Worm (Caenorhabditis elegans) whole organism, L4/young adult: ENCODE measurements around the gene clec-50.

Experiments used
- W03F9.2 ChIP-seq: fragments of 150-350 bp; optimal IDR thresholded peaks from 2 replicates; lab custom pipeline; 2014; ENCODE audit warnings: missing biosample characterization, missing genetic modification characterization
- dao-5 ChIP-seq: sonication (generic microtip); optimal IDR thresholded peaks from 2 replicates; lab custom pipeline; 2016; ENCODE audit warnings: missing genotype, missing genetic modification characterization, moderate library complexity, missing compliant biosample characterization
- him-1 ChIP-seq: sonication (generic microtip); optimal IDR thresholded peaks from 2 replicates; lab custom pipeline; 2016; ENCODE audit warnings: missing genotype, missing genetic modification reagents, missing genetic modification characterization, missing compliant biosample characterization

Gene clec-50

DNA sequence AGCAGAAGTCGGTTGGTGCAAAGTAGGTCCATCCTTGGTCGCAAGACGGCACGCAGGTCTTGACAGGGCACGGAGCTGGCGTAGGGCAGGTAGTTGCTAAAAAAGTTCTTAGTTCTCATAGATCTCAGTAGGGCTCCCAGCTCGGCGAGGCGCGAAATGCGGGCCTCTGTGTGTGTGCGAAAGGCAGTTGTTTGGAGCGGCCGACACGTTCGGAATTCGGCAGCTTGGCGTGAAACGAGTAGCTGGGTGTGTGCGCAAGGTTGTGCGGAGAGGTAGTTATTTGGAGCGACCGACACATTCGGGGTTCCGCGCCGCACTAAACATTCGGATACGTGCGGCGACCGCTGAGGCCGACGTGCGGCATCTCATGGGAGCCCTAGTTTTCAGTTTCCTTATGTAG lies 2.3 kb downstream of the clec-50 start:
- TF ChIP-seq W03F9.2 (tag; lab: Kevin White, UChicago) = no peak
- no peak for TF ChIP-seq him-1
- TF ChIP-seq dao-5 = no peak

DNA sequence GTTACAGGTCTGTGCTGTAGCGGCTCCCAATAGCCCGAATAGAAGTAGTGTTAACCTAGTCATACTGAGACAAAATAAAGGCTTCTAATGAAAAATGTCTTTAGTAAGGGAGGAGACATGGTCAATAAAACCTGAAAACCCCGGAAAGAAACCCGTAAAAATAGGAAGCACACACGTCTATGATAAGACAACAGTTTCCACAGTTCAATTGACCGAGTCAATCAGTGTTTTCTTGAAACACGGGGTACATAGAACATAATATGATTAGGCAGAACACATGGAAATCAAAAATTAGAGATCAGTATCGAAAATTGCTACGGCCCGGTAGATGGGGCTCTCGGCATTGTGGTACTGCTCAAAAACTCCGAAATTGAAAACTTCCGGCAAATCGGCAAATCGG lies 4.0 kb downstream of the clec-50 start, which contains the start of gene clec-49:
clec-49 (minus strand) TSS at position 103 of the 400 bp plus-strand sequence.
- TF ChIP-seq dao-5 (no peak), W03F9.2 (tag; lab: Kevin White, UChicago) (no peak), him-1 (no peak)

DNA sequence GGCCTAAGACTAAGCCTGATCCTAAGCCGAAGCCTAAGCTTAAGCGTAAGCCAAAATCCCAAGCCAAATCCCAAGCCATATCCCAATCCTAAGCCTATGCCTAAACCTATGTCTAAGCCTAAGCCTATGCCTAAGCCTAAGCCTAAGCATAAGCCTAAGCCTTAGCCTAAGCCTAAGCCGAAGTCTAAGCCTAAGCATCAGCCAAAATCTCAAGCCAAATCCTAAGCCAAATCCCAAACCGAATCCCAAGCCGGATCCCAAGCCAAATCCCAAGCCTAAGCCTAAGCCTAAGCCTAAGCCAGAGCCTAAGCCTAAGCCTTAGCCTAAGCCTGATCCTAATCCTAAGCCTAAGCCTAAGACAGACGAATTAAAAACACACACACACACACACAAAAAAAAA lies 8.0 kb downstream of the clec-50 start:
- no peak for TF ChIP-seq W03F9.2 (tag; lab: Kevin White, UChicago)
- no peak for TF ChIP-seq dao-5
- no peak for TF ChIP-seq him-1

DNA sequence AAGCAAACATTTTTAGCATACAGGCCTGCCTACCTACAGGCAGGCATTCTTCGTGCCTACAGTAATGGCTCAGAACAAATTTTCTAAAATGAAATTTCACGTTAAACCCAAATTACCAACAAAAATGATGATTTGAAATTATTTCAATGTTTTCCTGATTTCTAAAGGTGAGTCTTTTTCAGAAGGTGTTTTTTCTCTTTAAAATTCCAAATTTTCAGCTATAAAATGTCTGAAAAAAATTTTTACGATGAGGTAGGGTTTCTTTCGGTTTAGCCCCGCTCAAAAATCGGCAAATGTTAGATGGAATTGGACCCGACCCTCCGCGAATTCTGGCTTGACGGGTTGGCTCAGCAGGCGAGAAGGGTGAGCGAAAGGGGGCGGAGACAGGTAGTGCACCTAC lies 9.3 kb downstream of the clec-50 start, which contains the start of gene W04E12.5:
W04E12.5 (plus strand) TSS at position 301 of the 400 bp plus-strand sequence.
- no peak for TF ChIP-seq him-1
- TF ChIP-seq W03F9.2 (tag; lab: Kevin White, UChicago) = no peak
- no peak for TF ChIP-seq dao-5

DNA sequence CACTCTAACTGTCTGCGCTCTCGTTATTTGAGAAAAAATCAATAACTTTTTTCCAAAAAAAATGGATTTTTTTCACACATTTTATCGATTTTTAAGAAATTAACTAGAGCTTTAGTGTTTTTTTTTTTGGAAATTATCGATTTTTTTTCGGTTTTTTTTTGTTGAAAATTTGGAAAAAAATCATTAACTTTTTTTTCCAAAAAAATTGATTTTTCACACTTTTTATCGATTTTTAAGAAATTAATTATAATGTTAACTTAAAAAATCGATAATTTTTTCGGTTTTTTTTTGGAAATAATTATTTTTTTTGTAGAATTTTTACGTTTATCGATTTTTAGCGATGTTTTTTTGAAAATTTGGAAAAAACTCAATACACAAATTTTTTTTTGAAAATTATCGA lies 11.0 kb downstream of the clec-50 start:
- TF ChIP-seq dao-5 (no peak), him-1 (no peak), W03F9.2 (tag; lab: Kevin White, UChicago) (no peak)

DNA sequence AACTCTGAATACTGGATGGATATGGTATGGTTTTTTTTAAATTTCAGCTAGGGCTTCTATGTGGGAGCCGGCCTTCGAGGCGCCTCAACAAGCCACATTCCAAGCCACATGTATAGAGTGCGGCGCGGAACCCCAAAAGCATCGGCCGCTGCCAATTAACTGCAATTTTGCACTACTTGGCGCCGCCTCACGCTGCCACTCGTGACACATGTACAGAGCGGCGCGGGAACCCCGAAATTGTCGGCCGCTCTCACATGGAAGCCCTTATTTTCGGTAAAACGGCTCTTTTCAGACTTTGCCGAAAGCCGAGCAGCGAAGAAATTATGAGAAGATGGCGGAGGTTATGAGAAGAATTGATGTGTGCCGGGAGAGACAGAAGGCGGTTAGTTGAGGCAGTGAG lies 11.4 kb downstream of the clec-50 start:
- TF ChIP-seq him-1 = no peak
- no peak for TF ChIP-seq dao-5
- TF ChIP-seq W03F9.2 (tag; lab: Kevin White, UChicago) = no peak

DNA sequence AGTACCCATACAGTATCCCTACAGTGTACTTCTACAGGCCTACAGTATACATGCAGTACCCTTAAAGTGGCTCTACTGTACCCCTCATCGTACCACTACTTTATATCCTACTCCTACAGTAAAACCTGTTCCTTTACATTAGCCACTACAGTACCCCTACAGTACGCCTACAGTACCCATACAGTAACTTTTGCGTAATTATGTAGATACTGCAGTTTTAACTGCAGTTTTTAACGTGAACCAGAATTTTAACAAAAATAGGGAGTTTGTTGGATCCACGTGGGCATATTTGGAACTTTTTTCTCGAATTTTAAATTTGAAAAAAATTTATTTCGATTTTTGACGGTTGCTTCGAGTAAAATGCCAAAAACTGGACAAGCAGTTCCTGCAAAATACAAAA lies 11.9 kb downstream of the clec-50 start, which contains the start of gene W04E12.4:
W04E12.4 (plus strand) TSS at position 301 of the 400 bp plus-strand sequence.
- no peak for TF ChIP-seq dao-5
- TF ChIP-seq him-1 = no peak
- no peak for TF ChIP-seq W03F9.2 (tag; lab: Kevin White, UChicago)

DNA sequence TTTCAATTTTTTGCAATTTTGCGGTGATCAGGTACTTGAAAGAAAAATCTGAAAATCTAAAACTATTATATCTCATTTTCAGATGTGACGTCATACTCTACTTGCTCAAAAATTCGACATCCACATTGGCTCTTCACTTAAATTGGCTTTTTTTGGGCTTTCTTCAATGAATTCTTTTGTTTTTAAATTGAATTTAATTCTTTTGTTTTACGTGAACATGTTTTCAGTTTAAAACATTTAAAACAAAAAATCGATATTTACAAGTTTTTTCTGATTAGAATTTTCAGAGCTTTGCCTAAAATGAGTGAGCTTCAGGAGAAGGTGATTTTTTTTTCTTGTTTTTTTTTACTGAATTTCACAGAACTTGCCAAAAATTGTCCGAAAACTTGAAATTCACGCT lies 13.5 kb downstream of the clec-50 start, which contains the start of gene W04E12.3:
W04E12.3 (plus strand) TSS at position 301 of the 400 bp plus-strand sequence.
- TF ChIP-seq dao-5 (no peak), W03F9.2 (tag; lab: Kevin White, UChicago) (no peak), him-1 (no peak)

DNA sequence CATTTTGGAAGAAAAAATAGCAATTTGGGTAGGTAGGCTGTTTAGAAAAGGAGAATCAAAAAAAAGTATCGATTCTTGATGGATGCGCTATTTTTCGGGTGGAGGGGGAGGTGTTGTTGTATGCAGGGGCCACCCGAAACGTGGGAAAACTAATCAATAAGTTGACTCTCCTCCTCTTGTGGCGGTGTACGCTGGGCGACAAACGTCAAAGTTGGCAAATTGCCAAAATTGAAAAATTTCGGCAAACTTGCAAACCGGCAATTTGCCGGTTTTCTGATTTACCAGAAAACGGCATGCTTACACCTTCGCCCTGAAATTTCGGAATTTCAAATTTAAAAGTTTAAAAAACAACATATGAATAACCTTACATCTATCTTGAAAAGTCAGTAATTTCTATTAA lies 14.1 kb downstream of the clec-50 start, which contains the start of gene W04E12.2:
W04E12.2 (minus strand) TSS at position 101 of the 400 bp plus-strand sequence.
- TF ChIP-seq him-1 (no peak), W03F9.2 (tag; lab: Kevin White, UChicago) (no peak), dao-5 (no peak)

DNA sequence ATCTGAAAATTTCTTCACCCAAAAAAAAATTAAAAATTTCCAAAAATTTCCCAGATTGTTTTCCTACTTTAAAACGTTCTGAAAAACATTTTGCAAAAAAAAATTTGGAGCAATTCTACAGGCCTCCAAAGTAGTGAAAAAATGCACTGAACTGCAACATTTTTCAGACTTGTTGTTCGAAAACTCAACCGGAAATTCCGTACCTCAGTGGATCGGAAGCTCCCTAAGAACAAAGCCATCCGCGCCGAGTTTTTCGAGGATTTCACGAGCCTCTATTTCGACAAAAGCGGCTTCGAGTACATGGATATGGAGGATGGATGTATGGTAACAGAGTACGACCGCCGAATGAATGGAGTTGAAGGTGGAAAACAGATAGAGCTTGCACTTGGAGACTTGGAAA lies 17.1 kb downstream of the clec-50 start, which contains the start of gene fbxa-131:
fbxa-131 (plus strand) TSS at position 301 of the 400 bp plus-strand sequence.
- no peak for TF ChIP-seq W03F9.2 (tag; lab: Kevin White, UChicago)
- no peak for TF ChIP-seq him-1
- no peak for TF ChIP-seq dao-5

DNA sequence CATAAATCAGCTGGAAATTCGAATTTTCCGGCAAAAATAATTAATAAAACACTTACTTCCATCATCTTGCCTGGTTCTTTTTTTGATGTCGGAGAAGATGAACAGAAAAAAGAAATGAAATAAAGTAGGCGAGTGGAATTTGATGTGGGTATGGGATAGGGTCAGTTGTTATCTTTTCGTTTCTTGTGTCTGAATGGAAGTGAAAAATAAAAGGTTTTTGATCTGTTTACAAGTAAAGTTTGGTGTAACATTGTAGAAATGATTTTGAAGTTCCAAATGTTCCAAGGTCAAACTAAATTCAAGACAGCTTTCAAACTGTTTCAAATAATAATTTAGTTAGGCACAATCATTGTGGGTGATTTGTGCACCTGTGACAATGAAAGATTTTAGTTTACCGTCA lies 17.7 kb downstream of the clec-50 start, which contains the start of gene W04E12.7:
W04E12.7 (minus strand) TSS at position 101 of the 400 bp plus-strand sequence.
- TF ChIP-seq W03F9.2 (tag; lab: Kevin White, UChicago) (no peak), dao-5 (no peak), him-1 (no peak)

DNA sequence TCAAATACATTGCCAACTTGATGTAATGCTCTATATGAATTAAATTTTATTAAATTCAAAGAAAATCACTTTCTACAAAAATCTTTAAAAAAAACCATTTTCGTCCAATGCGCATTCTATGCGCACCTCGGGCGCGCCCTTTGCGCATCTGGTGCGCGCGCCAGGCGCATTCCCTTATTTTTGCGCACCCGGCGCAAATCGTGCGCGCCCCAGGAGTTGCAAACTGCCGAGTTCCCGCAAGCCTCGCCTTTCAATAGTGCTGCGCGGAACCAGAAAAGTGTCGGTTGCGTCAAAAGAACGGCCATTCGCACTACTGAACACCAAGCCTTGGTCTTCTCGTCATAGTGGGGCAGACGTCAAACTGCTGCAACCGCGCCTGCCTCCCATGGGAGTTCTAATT lies 21.4 kb downstream of the clec-50 start:
- TF ChIP-seq him-1 (no peak), W03F9.2 (tag; lab: Kevin White, UChicago) (no peak), dao-5 (no peak)

DNA sequence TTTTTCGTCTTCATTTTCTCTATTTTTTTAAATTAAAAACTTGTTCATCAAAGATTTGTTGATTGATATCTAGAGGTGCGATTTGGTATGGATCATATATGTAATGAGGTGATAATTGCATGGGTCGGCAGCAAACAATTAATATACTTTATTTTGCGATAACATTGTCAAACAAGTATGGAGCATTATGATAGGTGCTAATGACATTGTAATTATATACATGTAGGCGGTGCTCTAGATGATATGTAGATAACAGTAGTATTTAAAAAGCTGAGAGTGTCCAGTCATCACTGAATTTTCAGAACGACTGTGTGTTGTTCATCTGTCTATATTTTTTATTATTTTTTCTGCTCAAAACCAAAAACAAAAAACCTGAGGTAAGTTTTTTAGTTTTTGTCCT lies 24.9 kb downstream of the clec-50 start, which contains the start of gene Y116F11A.1:
Y116F11A.1 (plus strand) TSS at position 301 of the 400 bp plus-strand sequence.
- TF ChIP-seq dao-5 (no peak), W03F9.2 (tag; lab: Kevin White, UChicago) (no peak), him-1 (no peak)

DNA sequence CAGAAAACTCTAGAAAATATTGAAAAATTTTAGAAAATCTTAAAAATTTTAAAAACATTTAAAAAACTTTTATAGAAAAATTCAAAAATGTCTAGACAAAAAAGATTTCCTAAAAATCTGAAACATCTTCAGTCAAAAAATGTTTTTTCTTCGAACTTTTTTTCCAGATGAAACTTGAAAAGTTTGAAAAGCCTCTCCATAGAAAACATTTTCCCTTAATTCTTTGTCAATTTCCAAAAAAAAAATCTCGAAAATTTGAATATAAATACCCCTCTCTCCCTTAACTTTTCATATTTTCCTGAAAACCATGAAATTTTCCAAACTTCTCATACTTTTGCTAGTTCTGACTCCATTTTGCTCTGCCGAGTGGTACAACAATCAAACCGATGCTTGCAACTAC lies 26.4 kb downstream of the clec-50 start, which contains the start of gene Y116F11A.3:
Y116F11A.3 (plus strand) TSS at position 301 of the 400 bp plus-strand sequence.
- TF ChIP-seq him-1 = no peak
- TF ChIP-seq W03F9.2 (tag; lab: Kevin White, UChicago) = no peak
- TF ChIP-seq dao-5 = no peak

DNA sequence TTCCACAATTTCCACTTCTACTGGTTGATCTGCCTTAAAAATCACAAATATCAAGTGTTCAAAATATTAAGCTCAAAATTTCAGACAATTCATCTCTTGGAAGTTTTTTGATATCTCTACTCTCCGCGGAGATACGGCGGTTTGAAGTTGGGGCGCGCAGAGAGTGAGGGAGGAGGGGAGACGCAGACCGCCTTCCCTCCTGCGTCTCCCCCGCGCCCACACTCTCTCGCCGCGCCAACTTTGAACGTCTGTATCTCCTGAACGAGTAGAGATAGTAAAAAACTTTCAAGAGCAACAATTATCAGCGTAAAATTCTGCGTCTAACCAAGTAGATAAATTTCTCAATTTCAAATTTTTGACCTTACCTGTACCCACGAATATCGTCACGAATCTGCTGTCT lies 27.2 kb downstream of the clec-50 start:
- TF ChIP-seq him-1 (no peak), dao-5 (no peak), W03F9.2 (tag; lab: Kevin White, UChicago) (no peak)

DNA sequence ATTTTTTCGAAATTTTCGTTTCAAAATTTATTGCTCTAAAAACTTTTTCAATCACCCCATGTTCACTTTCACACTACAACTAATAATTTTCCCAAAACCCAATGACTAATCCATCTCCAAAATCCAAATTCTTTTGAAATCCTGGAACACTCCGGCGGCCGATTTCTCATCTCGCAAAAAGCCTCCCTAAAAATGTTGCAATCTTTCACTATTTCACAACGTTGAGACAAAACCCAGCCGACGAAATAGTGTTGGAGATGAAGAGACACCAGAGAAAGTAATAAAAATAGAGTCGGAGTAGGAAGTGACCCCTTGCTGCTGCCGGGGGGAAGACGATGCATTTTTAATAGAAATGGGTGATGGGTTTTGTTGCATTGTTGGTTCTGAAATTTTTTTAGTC lies 30.6 kb downstream of the clec-50 start:
- TF ChIP-seq W03F9.2 (tag; lab: Kevin White, UChicago) = no peak
- no peak for TF ChIP-seq him-1
- no peak for TF ChIP-seq dao-5
